Fruit fly (Drosophila melanogaster): ENCODE measurements around the gene CG6340.

- TF ChIP-seq CG8478 (optimal IDR thresholded peaks at IDR 0.05), result no peak
- TF ChIP-seq CTCF (optimal IDR thresholded peaks at IDR 0.05), result no peak
These were observed 40.4 kb downstream of the CG6340 start for dm6 chrX:15522426-15523153.
